Worm (Caenorhabditis elegans): ENCODE measurements around the gene T28D9.11.

T28D9.11 gene

DNA sequence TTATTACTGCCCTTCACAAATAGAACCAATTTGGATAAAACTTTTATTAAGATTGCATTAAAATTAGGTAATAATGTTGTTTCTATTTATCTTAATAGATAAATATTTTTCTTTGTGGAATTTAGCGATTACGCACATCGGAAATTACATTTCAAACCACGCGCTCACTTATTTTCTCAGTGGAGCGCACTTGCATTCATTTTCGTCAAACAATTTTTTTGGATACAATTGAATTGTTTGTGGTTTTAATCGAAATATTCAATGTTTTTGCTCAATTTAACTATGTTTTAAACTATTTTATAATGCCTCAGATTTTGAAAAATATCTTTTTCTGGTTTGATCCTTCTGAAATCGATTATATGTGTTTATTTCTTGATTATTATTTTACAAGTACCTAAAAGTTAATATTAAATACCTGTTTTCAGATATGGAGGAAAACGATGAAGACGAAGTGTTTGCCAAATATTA, 44.2 kb upstream of the T28D9.11 start, which contains the start of gene utp-20 (continued):
- no peak for TF ChIP-seq jun-1 (tag; optimal IDR thresholded peaks at IDR 0.05)
- peak; percentile 19 for TF ChIP-seq unc-130 (tag; optimal IDR thresholded peaks at IDR 0.05)
- no peak for TF ChIP-seq ceh-63 (GFP tag; optimal IDR thresholded peaks at IDR 0.05)
- TF ChIP-seq isw-1 (GFP tag; IDR thresholded peaks at IDR 0.05), result no peak; the same call in 1 of the 2 replicates
- no peak for TF ChIP-seq ceh-88 (GFP tag; IDR thresholded peaks at IDR 0.05)
- TF ChIP-seq vab-15 (tag; optimal IDR thresholded peaks at IDR 0.05), result no peak
- no peak for TF ChIP-seq fkh-4 (tag; optimal IDR thresholded peaks at IDR 0.05; ENCODE audit: borderline replicate concordance)
- TF ChIP-seq hpl-2 (GFP tag; optimal IDR thresholded peaks at IDR 0.05), result no peak
- no peak for TF ChIP-seq nhr-76 (tag; optimal IDR thresholded peaks at IDR 0.05)
- TF ChIP-seq nhr-28 (tag; optimal IDR thresholded peaks at IDR 0.05), result no peak
- no peak for TF ChIP-seq nhr-47 (tag; optimal IDR thresholded peaks at IDR 0.05)
- peak in 2 of 3 experiments; percentile 4 to 43 for TF ChIP-seq ceh-82 (tag; optimal IDR thresholded peaks at IDR 0.05)
- TF ChIP-seq aly-2 (tag; optimal IDR thresholded peaks at IDR 0.05), result no peak
- TF ChIP-seq lsy-2 (tag; optimal IDR thresholded peaks at IDR 0.05), result peak; percentile 69 to 82
- TF ChIP-seq C34B4.2 (tag; optimal IDR thresholded peaks at IDR 0.05), result no peak
- no peak for TF ChIP-seq lir-3 (tag; optimal IDR thresholded peaks at IDR 0.05; ENCODE audit: poor library complexity)
- peak; percentile 48 for TF ChIP-seq ces-1 (GFP tag; optimal IDR thresholded peaks at IDR 0.05)
- TF ChIP-seq sup-37 (GFP tag; optimal IDR thresholded peaks at IDR 0.05), result no peak
- TF ChIP-seq pag-3 (tag; optimal IDR thresholded peaks at IDR 0.05; ENCODE audit: borderline replicate concordance, insufficient read depth), result no peak
- TF ChIP-seq nhr-12 (tag; optimal IDR thresholded peaks at IDR 0.05), result no peak
- TF ChIP-seq F16B12.6 (tag; optimal IDR thresholded peaks at IDR 0.05), result peak; percentile 30
- TF ChIP-seq lin-15B (tag; optimal IDR thresholded peaks at IDR 0.05), result peak; percentile 22
- no peak for TF ChIP-seq nhr-84 (tag; optimal IDR thresholded peaks at IDR 0.05)
- peak; percentile 83 for TF ChIP-seq C16A3.4 (tag; optimal IDR thresholded peaks at IDR 0.05)
- TF ChIP-seq egl-13 (tag; optimal IDR thresholded peaks at IDR 0.05), result no peak
- peak in 1 of 2 experiments; percentile 10 for TF ChIP-seq mdl-1 (tag; optimal IDR thresholded peaks at IDR 0.05)
- TF ChIP-seq xbp-1 (tag; optimal IDR thresholded peaks at IDR 0.05), result peak; percentile 56
- no peak for TF ChIP-seq nhr-237 (tag; optimal IDR thresholded peaks at IDR 0.05)
- no peak for TF ChIP-seq alr-1 (tag; optimal IDR thresholded peaks at IDR 0.05; ENCODE audit: borderline replicate concordance)
- TF ChIP-seq elt-2 (tag; optimal IDR thresholded peaks at IDR 0.05), result peak; percentile 5
- TF ChIP-seq nhr-71 (tag; optimal IDR thresholded peaks at IDR 0.05), result peak; percentile 66
- no peak for TF ChIP-seq efl-3 (GFP tag; optimal IDR thresholded peaks at IDR 0.05)
- TF ChIP-seq zag-1 (tag; optimal IDR thresholded peaks at IDR 0.05), result no peak
- TF ChIP-seq ceh-8 (GFP tag; optimal IDR thresholded peaks at IDR 0.05), result no peak
- TF ChIP-seq fkh-8 (tag; optimal IDR thresholded peaks at IDR 0.05), result peak; percentile 26
- TF ChIP-seq nhr-19 (GFP tag; conservative IDR thresholded peaks at IDR 0.05), result no peak; the same call in 1 of the 2 replicates
- no peak for TF ChIP-seq ets-5 (GFP tag; IDR thresholded peaks at IDR 0.05)
- peak; percentile 81 to 92 for TF ChIP-seq efl-1 (optimal IDR thresholded peaks at IDR 0.05)
- peak; percentile 92 to 99 for TF ChIP-seq efl-1 (GFP tag; optimal IDR thresholded peaks at IDR 0.05 in 1 of 2)
- TF ChIP-seq mab-9 (GFP tag; IDR thresholded peaks at IDR 0.05), result no peak
- TF ChIP-seq snpc-4 (tag; optimal IDR thresholded peaks at IDR 0.05), result no peak
- no peak for TF ChIP-seq irx-1 (tag; optimal IDR thresholded peaks at IDR 0.05)
- no peak for TF ChIP-seq aha-1 (tag; optimal IDR thresholded peaks at IDR 0.05)
- peak; percentile 59 for TF ChIP-seq skn-1 (tag; optimal IDR thresholded peaks at IDR 0.05)
- TF ChIP-seq rnt-1 (tag; optimal IDR thresholded peaks at IDR 0.05), result peak; percentile 52
- TF ChIP-seq unc-86 (tag; optimal IDR thresholded peaks at IDR 0.05), result no peak
- TF ChIP-seq hlh-17 (GFP tag; optimal IDR thresholded peaks at IDR 0.05; ENCODE audit: borderline replicate concordance), result no peak
- peak; percentile 50 for TF ChIP-seq swsn-7 (tag; optimal IDR thresholded peaks at IDR 0.05)
- peak; percentile 55 for TF ChIP-seq nhr-90 (tag; optimal IDR thresholded peaks at IDR 0.05; ENCODE audit: poor library complexity)
- no peak for TF ChIP-seq unc-98 (GFP tag; IDR thresholded peaks at IDR 0.05)

Measured in whole organism, L1 larva.